Fruit fly (Drosophila melanogaster): Measurements from ENCODE around the gene jp.

jp gene

DNA sequence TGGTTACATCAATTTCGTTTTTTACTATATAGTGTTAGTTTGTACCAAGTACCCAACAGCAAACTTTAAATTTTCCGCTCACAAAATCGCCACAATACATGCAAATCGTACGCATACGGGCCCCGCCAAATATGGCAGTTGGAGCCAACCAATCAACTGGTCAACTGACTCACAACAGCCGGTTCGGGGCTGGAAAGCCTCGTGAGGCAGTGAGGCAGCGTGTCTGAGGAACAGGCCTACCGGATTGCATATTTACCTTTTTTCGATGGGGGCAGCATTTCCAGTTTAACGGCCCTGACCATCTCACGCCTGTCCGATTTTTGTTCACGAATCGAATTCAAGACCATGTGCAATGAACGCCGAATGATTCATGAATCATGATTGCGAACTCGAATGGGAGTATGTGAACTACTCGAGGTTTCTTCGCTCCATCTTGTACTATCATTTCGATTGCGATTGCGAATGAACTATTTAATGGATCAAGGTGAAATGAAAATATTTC lies 60.0 kb downstream of the jp start:
- no peak for TF ChIP-seq tai (GFP tag; optimal IDR thresholded peaks at IDR 0.05)
- TF ChIP-seq dl (GFP tag; optimal IDR thresholded peaks at IDR 0.05; ENCODE audit: insufficient read depth in 1 of 2, partially characterized antibody in 2 of 2), result no peak
- TF ChIP-seq psq (GFP tag; optimal IDR thresholded peaks at IDR 0.05), result no peak
- no peak for TF ChIP-seq rgr (GFP tag; optimal IDR thresholded peaks at IDR 0.05)
- no peak for TF ChIP-seq sv (GFP tag; optimal IDR thresholded peaks at IDR 0.05)
- TF ChIP-seq Hnf4 (GFP tag; optimal IDR thresholded peaks at IDR 0.05), result no peak
- TF ChIP-seq CG32264 (GFP tag; optimal IDR thresholded peaks at IDR 0.05), result no peak
- no peak for TF ChIP-seq CG9705 (GFP tag; optimal IDR thresholded peaks at IDR 0.05)
- TF ChIP-seq Vsx2 (GFP tag; optimal IDR thresholded peaks at IDR 0.05; ENCODE audit: partially characterized antibody), result peak; percentile 21
- peak; percentile 37 for TF ChIP-seq Dif (GFP tag; optimal IDR thresholded peaks at IDR 0.05; ENCODE audit: partially characterized antibody)
- TF ChIP-seq h (GFP tag; optimal IDR thresholded peaks at IDR 0.05), result no peak
- no peak for TF ChIP-seq Rel (GFP tag; optimal IDR thresholded peaks at IDR 0.05)
- TF ChIP-seq Rel (tag; optimal IDR thresholded peaks at IDR 0.05), result peak; percentile 6
- TF ChIP-seq Myc (optimal IDR thresholded peaks at IDR 0.05), result no peak

DNA sequence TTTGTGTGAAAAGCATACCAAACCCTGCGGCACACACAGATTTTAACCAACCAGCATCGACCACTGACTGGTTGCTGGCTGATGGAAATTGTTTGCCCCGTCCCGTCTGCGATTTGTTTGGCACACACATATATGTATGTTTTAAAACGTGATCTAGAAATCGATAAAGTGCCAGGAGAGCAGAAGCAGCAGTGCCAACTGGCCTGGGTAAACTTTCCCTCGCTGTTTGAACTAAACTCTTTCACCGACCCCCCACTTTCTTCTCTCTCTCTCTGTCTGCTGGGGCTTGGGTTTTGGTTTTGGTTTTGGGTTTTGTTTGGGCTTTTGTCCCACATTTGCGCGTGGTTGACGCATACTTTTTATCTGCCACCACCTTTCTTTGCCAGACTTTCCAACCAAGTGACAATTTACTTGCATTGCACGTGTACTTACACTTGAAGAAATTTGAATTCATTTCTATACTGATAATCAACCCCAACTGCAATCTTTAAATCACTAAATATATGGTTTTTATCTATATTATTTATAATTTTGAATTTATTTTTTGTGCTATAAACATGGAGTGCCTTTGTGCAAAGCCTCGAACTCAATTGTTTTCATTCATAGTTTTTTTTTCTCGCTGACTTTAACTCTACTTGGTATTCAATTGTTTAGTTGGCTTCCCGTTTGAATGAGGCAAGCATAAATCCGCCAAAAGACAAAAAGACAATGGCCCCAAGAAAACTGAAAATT lies 61.0 kb downstream of the jp start:
- TF ChIP-seq woc (GFP tag; optimal IDR thresholded peaks at IDR 0.05), result no peak
- no peak for TF ChIP-seq Hr78 (GFP tag; optimal IDR thresholded peaks at IDR 0.05)
- no peak for TF ChIP-seq ey (GFP tag; optimal IDR thresholded peaks at IDR 0.05)
- no peak for TF ChIP-seq jim (GFP tag; optimal IDR thresholded peaks at IDR 0.05)
- no peak for TF ChIP-seq sv (GFP tag; optimal IDR thresholded peaks at IDR 0.05)
- no peak for TF ChIP-seq Rel (GFP tag; optimal IDR thresholded peaks at IDR 0.05)
- no peak for TF ChIP-seq Rel (tag; optimal IDR thresholded peaks at IDR 0.05)
- TF ChIP-seq Dif (GFP tag; optimal IDR thresholded peaks at IDR 0.05; ENCODE audit: partially characterized antibody), result no peak
- TF ChIP-seq psq (GFP tag; optimal IDR thresholded peaks at IDR 0.05), result no peak
- TF ChIP-seq br (GFP tag; optimal IDR thresholded peaks at IDR 0.05), result no peak
- TF ChIP-seq dsf (GFP tag; optimal IDR thresholded peaks at IDR 0.05; ENCODE audit: borderline replicate concordance), result no peak
- TF ChIP-seq lola (GFP tag; optimal IDR thresholded peaks at IDR 0.05), result no peak
- TF ChIP-seq fru (GFP tag; optimal IDR thresholded peaks at IDR 0.05), result no peak
- TF ChIP-seq CG9705 (GFP tag; optimal IDR thresholded peaks at IDR 0.05), result no peak
- TF ChIP-seq Jra (GFP tag; optimal IDR thresholded peaks at IDR 0.05), result no peak
- no peak for TF ChIP-seq Hnf4 (GFP tag; optimal IDR thresholded peaks at IDR 0.05)
- TF ChIP-seq Hr83 (GFP tag; optimal IDR thresholded peaks at IDR 0.05; ENCODE audit: poor library complexity, severe bottlenecking), result no peak
- TF ChIP-seq Dfd (GFP tag; optimal IDR thresholded peaks at IDR 0.05), result no peak
- TF ChIP-seq Mio (GFP tag; optimal IDR thresholded peaks at IDR 0.05), result no peak
- TF ChIP-seq CrebA (GFP tag; optimal IDR thresholded peaks at IDR 0.05; ENCODE audit: borderline replicate concordance), result no peak

DNA sequence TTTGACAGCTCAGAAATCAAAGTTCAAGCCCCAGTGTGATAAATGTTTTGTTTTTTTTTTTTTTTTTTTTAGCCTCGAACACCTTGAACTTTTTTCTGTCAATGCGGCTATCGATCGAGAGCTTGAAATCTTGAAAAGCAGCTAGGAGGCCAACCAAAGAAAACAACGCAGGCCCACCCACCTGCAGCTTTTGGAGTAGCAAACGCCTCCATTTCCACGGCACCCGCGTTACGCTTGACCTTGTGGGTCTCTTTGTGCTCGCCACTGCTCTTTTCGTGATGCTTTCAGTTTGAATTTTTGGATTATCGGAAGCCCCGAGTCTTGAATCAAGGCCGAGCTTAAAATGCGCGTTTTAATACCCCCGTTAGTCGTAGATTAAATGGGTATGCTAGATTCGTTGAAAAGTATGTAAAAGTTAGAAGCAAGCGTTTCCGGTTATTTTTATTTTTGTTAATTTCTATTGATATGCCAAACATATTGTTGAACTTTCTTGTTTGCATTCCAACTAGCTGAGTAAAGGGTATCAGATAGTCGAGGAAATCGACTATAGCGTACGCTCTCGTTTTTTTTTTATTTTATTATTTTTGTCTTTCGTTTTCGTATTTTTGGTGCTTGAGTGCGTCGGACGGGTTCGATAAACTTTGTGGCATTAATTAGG lies 63.6 kb downstream of the jp start:
- no peak for TF ChIP-seq Rel (GFP tag; optimal IDR thresholded peaks at IDR 0.05)
- TF ChIP-seq Rel (tag; optimal IDR thresholded peaks at IDR 0.05), result peak; percentile 17
- no peak for TF ChIP-seq Hr78 (GFP tag; optimal IDR thresholded peaks at IDR 0.05)
- peak in 1 of 2 experiments; percentile 58 for TF ChIP-seq foxo (GFP tag; optimal IDR thresholded peaks at IDR 0.05)
- TF ChIP-seq fru (GFP tag; optimal IDR thresholded peaks at IDR 0.05), result peak; percentile 5
- no peak for TF ChIP-seq sage (GFP tag; optimal IDR thresholded peaks at IDR 0.05)
- peak; percentile 43 for TF ChIP-seq rgr (GFP tag; optimal IDR thresholded peaks at IDR 0.05)
- TF ChIP-seq CG32264 (GFP tag; optimal IDR thresholded peaks at IDR 0.05), result no peak
- TF ChIP-seq Myc (optimal IDR thresholded peaks at IDR 0.05), result no peak
- peak; percentile 26 for TF ChIP-seq psq (GFP tag; optimal IDR thresholded peaks at IDR 0.05)
- peak; percentile 64 for TF ChIP-seq h (GFP tag; optimal IDR thresholded peaks at IDR 0.05)
- TF ChIP-seq ey (GFP tag; optimal IDR thresholded peaks at IDR 0.05), result peak; percentile 39
- TF ChIP-seq sv (GFP tag; optimal IDR thresholded peaks at IDR 0.05), result peak; percentile 67
- TF ChIP-seq HLH106 (tag; optimal IDR thresholded peaks at IDR 0.05), result no peak
- TF ChIP-seq Jra (GFP tag; optimal IDR thresholded peaks at IDR 0.05), result no peak
- TF ChIP-seq OdsH (GFP tag; optimal IDR thresholded peaks at IDR 0.05), result peak; percentile 32
- no peak for TF ChIP-seq dmrt93B (GFP tag; optimal IDR thresholded peaks at IDR 0.05)
- TF ChIP-seq br (GFP tag; optimal IDR thresholded peaks at IDR 0.05), result peak; percentile 11
- TF ChIP-seq brk (GFP tag; optimal IDR thresholded peaks at IDR 0.05), result peak; percentile 12
- TF ChIP-seq lola (GFP tag; optimal IDR thresholded peaks at IDR 0.05), result no peak
- no peak for TF ChIP-seq Dfd (GFP tag; optimal IDR thresholded peaks at IDR 0.05)
- no peak for TF ChIP-seq Sp1 (GFP tag; optimal IDR thresholded peaks at IDR 0.05)
- peak; percentile 0 for TF ChIP-seq Hnf4 (GFP tag; optimal IDR thresholded peaks at IDR 0.05)
- no peak for TF ChIP-seq Hr83 (GFP tag; optimal IDR thresholded peaks at IDR 0.05; ENCODE audit: poor library complexity, severe bottlenecking)

Measured in whole organism, wandering third instar larva.